Worm (Caenorhabditis elegans) whole organism, late embryonic: ENCODE results near the gene C35D10.7.

Experiments
- F13H6.1 ChIP-seq: sonication (generic microtip); optimal IDR thresholded peaks from 2 replicates; lab custom pipeline; 2016; ENCODE audit warnings: missing genetic modification characterization, missing compliant biosample characterization
- Y22D7AL.16 ChIP-seq: sonication (generic microtip); optimal IDR thresholded peaks from 2 replicates; lab custom pipeline; 2016; ENCODE audit warnings: missing genetic modification characterization, missing compliant biosample characterization
- ceh-34 ChIP-seq: sonication (generic microtip); optimal IDR thresholded peaks from 2 replicates; lab custom pipeline; 2016; ENCODE audit warnings: mild to moderate bottlenecking, missing genetic modification characterization, missing compliant biosample characterization
- ceh-45 ChIP-seq: fragments of 200-800 bp; sonication (Bioruptor generic); IDR thresholded peaks from 2 replicates; pipeline ENCODE4 v1.3.6; 2022; ENCODE audit warnings: missing genetic modification reagents, missing genetic modification characterization, missing compliant biosample characterization
- fkh-10 ChIP-seq: fragments of 150-350 bp; optimal IDR thresholded peaks from 2 replicates; lab custom pipeline; 2014; ENCODE audit warnings: missing biosample characterization, missing genetic modification reagents, missing genetic modification characterization
- hlh-30 ChIP-seq: sonication (generic microtip); optimal IDR thresholded peaks from 2 replicates; lab custom pipeline; 2017; ENCODE audit warnings: antibody characterized with exemption, missing genetic modification characterization, missing compliant biosample characterization; ENCODE audit not compliant: insufficient read depth
- hlh-6 ChIP-seq: sonication (generic microtip); optimal IDR thresholded peaks from 2 replicates; lab custom pipeline; 2016; ENCODE audit warnings: missing genotype, missing genetic modification characterization, missing compliant biosample characterization

DNA sequence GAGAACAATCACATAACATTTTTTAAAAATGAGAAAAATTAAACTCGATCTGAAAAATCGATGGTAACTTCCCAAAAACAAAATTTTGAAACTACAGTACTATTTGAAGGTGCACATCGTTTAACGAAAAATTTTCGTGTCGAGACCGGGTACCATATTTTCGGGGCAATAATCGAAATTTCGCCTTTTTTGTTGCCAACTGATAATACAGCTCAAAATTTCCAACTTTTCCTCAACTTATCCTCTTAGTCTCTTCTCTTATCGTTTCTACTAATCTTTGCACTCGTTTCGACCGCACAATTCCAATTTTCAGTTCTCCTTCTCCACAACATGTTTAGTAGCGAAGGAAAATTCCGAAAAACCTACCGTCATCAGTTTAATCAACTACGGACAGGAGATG lies 50.9 kb downstream of the C35D10.7 start, which contains the start of gene rom-1:
- no peak for TF ChIP-seq fkh-10
- no peak for TF ChIP-seq Y22D7AL.16 (tag; lab: Kevin White, UChicago)
- TF ChIP-seq ceh-45 = no peak
- TF ChIP-seq hlh-30 (tag; lab: Kevin White, UChicago) = no peak
- TF ChIP-seq F13H6.1 (tag; lab: Kevin White, UChicago) = no peak
- no peak for TF ChIP-seq ceh-34
- TF ChIP-seq hlh-6 = no peak
